Worm (Caenorhabditis elegans): Measurements from ENCODE around the gene T13H5.1.

The T13H5.1 gene

DNA sequence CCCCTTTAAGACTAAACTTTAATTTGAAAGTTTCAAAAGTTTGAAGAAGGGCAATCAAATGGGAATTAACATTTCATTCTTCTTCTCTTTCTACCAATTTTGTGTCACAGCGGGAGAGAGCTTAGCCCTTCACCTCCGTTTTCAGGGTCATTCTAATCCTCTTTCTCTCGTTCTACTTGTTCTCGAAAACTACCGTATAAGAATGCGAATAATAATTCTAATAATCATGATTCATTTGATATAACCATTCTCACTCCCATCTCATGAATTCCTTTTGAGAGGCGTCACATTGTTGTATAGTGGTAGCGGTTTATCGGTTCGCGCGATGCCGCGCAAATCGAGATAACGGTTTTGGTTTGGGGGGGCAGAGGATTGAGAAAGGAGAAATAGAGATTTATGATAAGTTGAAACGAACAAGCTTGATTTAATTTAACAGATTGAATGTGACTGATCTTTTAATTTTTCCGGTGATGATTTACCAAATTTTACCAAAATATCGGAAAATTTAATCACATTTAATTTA, 20.4 kb upstream of the T13H5.1 start:
- no peak for TF ChIP-seq cog-1 (tag; optimal IDR thresholded peaks at IDR 0.05)
- no peak for TF ChIP-seq T22C8.4 (GFP tag; IDR thresholded peaks at IDR 0.05)
- TF ChIP-seq ztf-29 (GFP tag; IDR thresholded peaks at IDR 0.05), result no peak
- TF ChIP-seq med-1 (GFP tag; optimal IDR thresholded peaks at IDR 0.05; ENCODE audit: insufficient read depth), result no peak
- TF ChIP-seq tab-1 (GFP tag; IDR thresholded peaks at IDR 0.05), result no peak
- no peak for TF ChIP-seq ref-1 (GFP tag; conservative IDR thresholded peaks at IDR 0.05)
- no peak for TF ChIP-seq ztf-23 (GFP tag; IDR thresholded peaks at IDR 0.05)
- no peak for TF ChIP-seq klf-2 (GFP tag; conservative IDR thresholded peaks at IDR 0.05)
- no peak for TF ChIP-seq flt-1 (GFP tag; IDR thresholded peaks at IDR 0.05)

DNA sequence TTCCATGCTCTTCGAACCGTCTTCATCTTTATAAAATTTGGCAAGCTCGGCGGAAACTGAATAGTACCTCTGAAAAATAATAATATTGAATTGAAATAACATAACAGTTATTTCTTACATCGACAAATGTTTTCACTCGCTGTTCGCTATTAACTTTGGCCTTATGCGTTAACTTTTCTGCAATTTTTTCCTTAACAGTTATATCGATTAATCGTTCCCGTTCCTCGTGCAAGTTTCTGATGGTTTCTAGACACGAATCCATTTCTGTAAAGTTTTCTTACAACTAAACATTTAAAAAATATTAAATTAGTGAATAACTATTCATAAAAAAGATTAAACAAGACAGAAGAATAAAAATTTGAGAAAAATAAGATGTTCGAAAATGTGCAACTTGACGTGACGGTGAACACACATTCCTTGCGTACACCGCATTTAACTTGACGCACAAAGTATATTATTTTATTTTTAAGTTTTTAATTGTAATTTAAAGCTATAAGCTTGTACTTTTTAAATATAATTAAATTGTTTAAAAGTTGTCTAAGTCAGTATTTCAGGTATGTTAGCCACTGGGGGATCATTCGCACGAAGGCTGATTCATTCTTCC, 16.4 kb upstream of the T13H5.1 start, which contains the start of the genes prp-9 and mrps-18B:
Gene prp-9, minus strand, starts transcription at position 264 of the 604 bp plus-strand sequence.
Gene mrps-18B, plus strand, starts transcription at position 549 of the 604 bp plus-strand sequence.
- TF ChIP-seq tab-1 (GFP tag; IDR thresholded peaks at IDR 0.05) (no peak), cog-1 (tag; optimal IDR thresholded peaks at IDR 0.05) (no peak), flt-1 (GFP tag; IDR thresholded peaks at IDR 0.05) (no peak), med-1 (GFP tag; optimal IDR thresholded peaks at IDR 0.05; ENCODE audit: insufficient read depth) (no peak), T22C8.4 (GFP tag; IDR thresholded peaks at IDR 0.05) (no peak), ztf-29 (GFP tag; IDR thresholded peaks at IDR 0.05) (no peak), klf-2 (GFP tag; conservative IDR thresholded peaks at IDR 0.05) (no peak), ref-1 (GFP tag; conservative IDR thresholded peaks at IDR 0.05) (no peak), ztf-23 (GFP tag; IDR thresholded peaks at IDR 0.05) (no peak)

DNA sequence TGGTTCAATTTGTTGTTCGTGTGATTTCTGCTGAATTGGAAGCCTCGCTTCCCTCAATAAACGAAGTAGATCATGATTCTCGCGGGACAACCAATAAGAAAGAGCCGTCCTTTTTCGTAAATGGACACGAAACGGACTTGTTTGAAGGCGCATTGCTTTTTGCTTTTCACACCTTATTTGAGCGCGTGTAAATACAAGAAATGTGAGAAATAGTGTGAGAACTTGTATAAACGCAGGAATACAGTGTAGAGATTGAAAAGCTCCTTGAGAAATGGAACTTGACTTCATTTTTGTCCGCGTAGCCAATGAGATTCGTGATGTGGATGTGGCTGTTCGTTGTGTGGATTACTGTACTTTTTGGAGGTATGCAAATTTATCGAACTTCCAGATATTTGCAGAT, 11.8 kb upstream of the T13H5.1 start, which contains the start of gene cht-2:
Gene cht-2, plus strand, starts transcription at position 301 of the 400 bp plus-strand sequence.
- TF ChIP-seq med-1 (GFP tag; optimal IDR thresholded peaks at IDR 0.05; ENCODE audit: insufficient read depth), result no peak
- TF ChIP-seq ztf-23 (GFP tag; IDR thresholded peaks at IDR 0.05), result no peak
- no peak for TF ChIP-seq ref-1 (GFP tag; conservative IDR thresholded peaks at IDR 0.05)
- TF ChIP-seq tab-1 (GFP tag; IDR thresholded peaks at IDR 0.05), result no peak
- no peak for TF ChIP-seq klf-2 (GFP tag; conservative IDR thresholded peaks at IDR 0.05)
- TF ChIP-seq ztf-29 (GFP tag; IDR thresholded peaks at IDR 0.05), result no peak
- TF ChIP-seq flt-1 (GFP tag; IDR thresholded peaks at IDR 0.05), result no peak
- TF ChIP-seq cog-1 (tag; optimal IDR thresholded peaks at IDR 0.05), result no peak
- TF ChIP-seq T22C8.4 (GFP tag; IDR thresholded peaks at IDR 0.05), result no peak

DNA sequence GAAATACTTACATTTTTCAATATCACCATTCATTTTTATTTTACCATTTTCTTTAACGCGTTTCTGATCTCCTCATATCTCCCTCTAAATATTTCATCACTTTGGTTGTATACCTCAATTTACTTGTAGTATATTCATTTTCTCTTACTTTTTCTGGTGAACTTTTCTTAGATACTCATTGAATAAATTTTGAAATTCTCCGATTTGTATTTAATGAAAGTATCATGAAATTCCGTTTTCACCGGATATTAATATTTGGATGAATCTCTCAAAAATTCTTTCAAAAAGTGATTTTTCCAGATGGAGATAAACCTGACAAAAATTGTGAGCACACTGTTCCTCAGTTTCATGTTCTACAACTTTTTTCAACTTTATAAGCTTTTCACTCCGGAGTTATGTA, 9.4 kb upstream of the T13H5.1 start, which contains the start of gene T13H5.8:
Gene T13H5.8, plus strand, starts transcription at position 301 of the 400 bp plus-strand sequence.
- no peak for TF ChIP-seq klf-2 (GFP tag; conservative IDR thresholded peaks at IDR 0.05)
- TF ChIP-seq T22C8.4 (GFP tag; IDR thresholded peaks at IDR 0.05), result no peak
- TF ChIP-seq ztf-23 (GFP tag; IDR thresholded peaks at IDR 0.05), result no peak
- no peak for TF ChIP-seq ref-1 (GFP tag; conservative IDR thresholded peaks at IDR 0.05)
- TF ChIP-seq cog-1 (tag; optimal IDR thresholded peaks at IDR 0.05), result no peak
- TF ChIP-seq ztf-29 (GFP tag; IDR thresholded peaks at IDR 0.05), result no peak
- no peak for TF ChIP-seq med-1 (GFP tag; optimal IDR thresholded peaks at IDR 0.05; ENCODE audit: insufficient read depth)
- no peak for TF ChIP-seq flt-1 (GFP tag; IDR thresholded peaks at IDR 0.05)
- no peak for TF ChIP-seq tab-1 (GFP tag; IDR thresholded peaks at IDR 0.05)

DNA sequence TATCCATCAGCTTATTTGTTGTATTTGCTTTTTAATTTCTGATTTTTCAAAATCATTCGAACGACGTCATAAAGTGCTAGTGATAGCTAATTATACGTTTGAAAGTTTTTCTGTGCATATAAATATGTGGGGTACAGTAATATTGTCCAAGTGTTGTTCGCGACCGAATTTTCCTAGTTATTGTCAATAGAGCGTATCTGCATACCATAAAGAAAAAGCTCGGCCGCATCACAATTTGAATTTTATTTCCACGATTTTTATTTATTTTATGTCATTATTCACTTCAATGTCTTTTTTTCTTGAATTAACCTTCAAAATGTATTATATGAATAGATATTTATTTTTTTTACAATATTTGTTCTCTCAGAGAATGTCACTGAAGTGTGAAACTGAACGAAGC, 7.9 kb upstream of the T13H5.1 start, which contains the start of gene rnh-2:
Gene rnh-2, plus strand, starts transcription at position 368 of the 400 bp plus-strand sequence.
- TF ChIP-seq cog-1 (tag; optimal IDR thresholded peaks at IDR 0.05), result peak; percentile 60
- no peak for TF ChIP-seq ref-1 (GFP tag; conservative IDR thresholded peaks at IDR 0.05)
- TF ChIP-seq ztf-23 (GFP tag; IDR thresholded peaks at IDR 0.05), result peak; percentile 68
- 0 out of 2 replicates have a peak, but pooled peaks have one; percentile 54 for TF ChIP-seq flt-1 (GFP tag; IDR thresholded peaks at IDR 0.05)

DNA sequence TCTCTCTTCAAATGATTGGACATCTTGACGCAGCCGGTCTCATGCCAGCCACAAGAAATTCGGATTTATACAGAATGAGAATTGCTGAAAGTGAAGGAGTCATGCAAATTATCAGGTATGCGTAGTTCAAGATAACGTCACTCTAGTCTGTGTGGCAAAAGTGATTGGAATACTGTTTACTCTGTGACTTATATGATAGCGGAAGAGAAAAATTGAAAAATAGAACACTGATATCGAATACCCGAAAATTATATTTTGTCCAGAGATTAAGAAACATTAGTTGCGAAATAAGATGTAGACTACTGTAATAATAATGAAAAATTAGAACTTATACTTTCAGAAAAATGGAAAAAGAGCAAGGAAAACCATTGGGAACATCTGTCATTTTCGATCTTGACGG, 6.7 kb upstream of the T13H5.1 start:
- TF ChIP-seq med-1 (GFP tag; optimal IDR thresholded peaks at IDR 0.05; ENCODE audit: insufficient read depth) (no peak), tab-1 (GFP tag; IDR thresholded peaks at IDR 0.05) (no peak), cog-1 (tag; optimal IDR thresholded peaks at IDR 0.05) (no peak), flt-1 (GFP tag; IDR thresholded peaks at IDR 0.05) (no peak), T22C8.4 (GFP tag; IDR thresholded peaks at IDR 0.05) (no peak), ref-1 (GFP tag; conservative IDR thresholded peaks at IDR 0.05) (no peak)

- no peak for TF ChIP-seq cog-1 (tag; optimal IDR thresholded peaks at IDR 0.05)
- no peak for TF ChIP-seq tab-1 (GFP tag; IDR thresholded peaks at IDR 0.05)
- no peak for TF ChIP-seq T22C8.4 (GFP tag; IDR thresholded peaks at IDR 0.05)
- TF ChIP-seq ref-1 (GFP tag; conservative IDR thresholded peaks at IDR 0.05), result no peak
- no peak for TF ChIP-seq med-1 (GFP tag; optimal IDR thresholded peaks at IDR 0.05; ENCODE audit: insufficient read depth)
- TF ChIP-seq klf-2 (GFP tag; conservative IDR thresholded peaks at IDR 0.05), result no peak
- no peak for TF ChIP-seq ztf-29 (GFP tag; IDR thresholded peaks at IDR 0.05)
- TF ChIP-seq ztf-23 (GFP tag; IDR thresholded peaks at IDR 0.05), result no peak
- TF ChIP-seq flt-1 (GFP tag; IDR thresholded peaks at IDR 0.05), result no peak
Observed at ce11 chrII:8514729-8515128, 5.9 kb upstream of the T13H5.1 start, which contains the start of gene ctg-2. Gene ctg-2, plus strand, starts transcription at chrII:8515054.

DNA sequence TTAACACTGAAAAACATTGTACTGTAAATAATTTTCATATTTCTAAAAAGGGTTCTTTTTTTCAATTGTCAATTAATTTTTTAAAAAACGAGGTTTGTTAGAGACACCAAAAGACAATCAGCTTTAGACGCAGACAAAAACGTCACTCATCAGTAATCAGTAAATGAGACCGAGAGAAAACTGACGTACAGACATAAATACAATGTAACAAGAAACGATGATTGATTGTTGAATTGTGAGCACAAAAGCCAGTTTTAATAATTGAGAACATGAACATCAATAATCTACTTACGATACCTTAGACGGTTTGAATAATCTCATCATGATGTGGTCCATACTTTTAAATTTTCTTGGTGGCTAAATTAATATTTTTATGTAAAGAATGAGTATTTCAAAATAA, 2.1 kb downstream of the T13H5.1 start:
- TF ChIP-seq ref-1 (GFP tag; conservative IDR thresholded peaks at IDR 0.05) (no peak), T22C8.4 (GFP tag; IDR thresholded peaks at IDR 0.05) (no peak), tab-1 (GFP tag; IDR thresholded peaks at IDR 0.05) (no peak), klf-2 (GFP tag; conservative IDR thresholded peaks at IDR 0.05) (no peak), ztf-23 (GFP tag; IDR thresholded peaks at IDR 0.05) (no peak), med-1 (GFP tag; optimal IDR thresholded peaks at IDR 0.05; ENCODE audit: insufficient read depth) (no peak), cog-1 (tag; optimal IDR thresholded peaks at IDR 0.05) (no peak), ztf-29 (GFP tag; IDR thresholded peaks at IDR 0.05) (no peak), flt-1 (GFP tag; IDR thresholded peaks at IDR 0.05) (no peak)

- TF ChIP-seq ref-1 (GFP tag; conservative IDR thresholded peaks at IDR 0.05) (no peak), klf-2 (GFP tag; conservative IDR thresholded peaks at IDR 0.05) (no peak), flt-1 (GFP tag; IDR thresholded peaks at IDR 0.05) (no peak), tab-1 (GFP tag; IDR thresholded peaks at IDR 0.05) (no peak), ztf-23 (GFP tag; IDR thresholded peaks at IDR 0.05) (no peak), med-1 (GFP tag; optimal IDR thresholded peaks at IDR 0.05; ENCODE audit: insufficient read depth) (no peak), cog-1 (tag; optimal IDR thresholded peaks at IDR 0.05) (no peak), T22C8.4 (GFP tag; IDR thresholded peaks at IDR 0.05) (no peak), ztf-29 (GFP tag; IDR thresholded peaks at IDR 0.05) (no peak)
Observed at ce11 chrII:8504074-8504724, 4.7 kb downstream of the T13H5.1 start.

Data from whole organism, midembryonic.